Fruit fly (Drosophila melanogaster) whole organism, embryonic: ENCODE results near the gene SIFaR.

Experiments used
- CG10979 ChIP-seq: fragments of 200-800 bp; sonication (Bioruptor generic); optimal IDR thresholded peaks from 2 replicates; lab custom pipeline; 2018; ENCODE audit warnings: missing biosample characterization, mild to moderate bottlenecking, missing genetic modification characterization, moderate library complexity
- CG11093 ChIP-seq: fragments of 200-800 bp; sonication (Bioruptor generic); IDR thresholded peaks from 3 replicates; pipeline ENCODE4 v1.3.6; 2022; ENCODE audit warnings: missing biosample characterization, missing genetic modification characterization
- CG11695 ChIP-seq: fragments of 200-800 bp; sonication (Bioruptor generic); IDR thresholded peaks from 3 replicates; pipeline ENCODE4 v1.3.6; 2022; ENCODE audit warnings: missing biosample characterization, missing genetic modification characterization
- CG12155 ChIP-seq: fragments of 200-800 bp; sonication (Bioruptor generic); optimal IDR thresholded peaks from 3 replicates; lab custom pipeline; 2016; ENCODE audit warnings: missing biosample characterization, missing genetic modification characterization
- CG12769 ChIP-seq: fragments of 200-800 bp; sonication (Bioruptor generic); optimal IDR thresholded peaks from 2 replicates; lab custom pipeline; 2019; ENCODE audit warnings: missing biosample characterization, mild to moderate bottlenecking, missing genetic modification characterization, moderate library complexity
- CG13287 ChIP-seq: fragments of 200-800 bp; sonication (Bioruptor generic); IDR thresholded peaks from 2 replicates; pipeline ENCODE4 v1.3.6; 2022; ENCODE audit warnings: missing biosample characterization, missing genetic modification characterization; ENCODE audit not compliant: partially characterized antibody
- CG13424 ChIP-seq: fragments of 200-800 bp; sonication (Bioruptor generic); optimal IDR thresholded peaks from 2 replicates; lab custom pipeline; 2019; ENCODE audit warnings: missing biosample characterization, mild to moderate bottlenecking, missing genetic modification characterization, moderate library complexity
- CG18011 ChIP-seq: fragments of 200-800 bp; sonication (Bioruptor generic); optimal IDR thresholded peaks from 2 replicates; lab custom pipeline; 2017; ENCODE audit warnings: missing biosample characterization, missing genetic modification characterization, mild to moderate bottlenecking, moderate library complexity, missing genotype
- CG2116 ChIP-seq: fragments of 200-800 bp; sonication (Bioruptor generic); optimal IDR thresholded peaks from 3 replicates; lab custom pipeline; 2018; ENCODE audit warnings: missing biosample characterization, mild to moderate bottlenecking, missing genetic modification characterization
- CG30403 ChIP-seq: fragments of 200-800 bp; sonication (Bioruptor generic); optimal IDR thresholded peaks from 3 replicates; lab custom pipeline; 2016; ENCODE audit warnings: missing biosample characterization, missing genetic modification characterization
- CG31365 ChIP-seq: fragments of 200-800 bp; sonication (Bioruptor generic); optimal IDR thresholded peaks from 2 replicates; lab custom pipeline; 2018; ENCODE audit warnings: missing biosample characterization, mild to moderate bottlenecking, missing genetic modification characterization
- CG32532 ChIP-seq: fragments of 200-800 bp; sonication (Bioruptor generic); IDR thresholded peaks from 2 replicates; pipeline ENCODE4 v1.3.6; 2022; ENCODE audit warnings: missing biosample characterization, missing genetic modification characterization
- CG4424 ChIP-seq: fragments of 200-800 bp; sonication (Bioruptor generic); optimal IDR thresholded peaks from 3 replicates; lab custom pipeline; 2016; ENCODE audit warnings: missing biosample characterization, missing genetic modification characterization
- CG6683 ChIP-seq: fragments of 200-800 bp; sonication (Bioruptor generic); optimal IDR thresholded peaks from 2 replicates; lab custom pipeline; 2017; ENCODE audit warnings: missing biosample characterization, mild to moderate bottlenecking, missing genetic modification characterization, missing genetic modification reagents
- CG7786 ChIP-seq: fragments of 200-800 bp; sonication (Bioruptor generic); optimal IDR thresholded peaks from 2 replicates; lab custom pipeline; 2016; ENCODE audit warnings: missing biosample characterization, missing genetic modification characterization
- CG8290 ChIP-seq, 3 experiments: fragments of 200-800 bp; sonication (Bioruptor generic); optimal IDR thresholded peaks; 2 replicates each; lab custom pipeline; 2016 to 2019; ENCODE audit warnings: missing biosample characterization in 3 of 3, missing genetic modification characterization in 3 of 3, mild to moderate bottlenecking in 2 of 3, moderate library complexity in 1 of 3
- CG9727 ChIP-seq: fragments of 200-800 bp; sonication (Bioruptor generic); optimal IDR thresholded peaks from 3 replicates; lab custom pipeline; 2017; ENCODE audit warnings: missing biosample characterization, mild to moderate bottlenecking, missing genetic modification characterization
- Dbx ChIP-seq: fragments of 200-800 bp; sonication (Bioruptor generic); IDR thresholded peaks from 3 replicates; pipeline ENCODE4 v1.3.6; 2022; ENCODE audit warnings: missing biosample characterization, missing genetic modification characterization
- Deaf1 ChIP-seq: fragments of 200-800 bp; optimal IDR thresholded peaks from 3 replicates; lab custom pipeline; 2019; ENCODE audit warnings: missing biosample characterization, mild to moderate bottlenecking, missing genetic modification characterization, moderate library complexity
- Dek ChIP-seq: fragments of 200-800 bp; sonication (Bioruptor generic); optimal IDR thresholded peaks from 3 replicates; lab custom pipeline; 2019; ENCODE audit warnings: missing biosample characterization, mild to moderate bottlenecking, missing genetic modification characterization, moderate library complexity
- E2f1 ChIP-seq: fragments of 200-800 bp; sonication (Bioruptor generic); IDR thresholded peaks from 2 replicates; pipeline ENCODE4 v1.3.6; 2022; ENCODE audit warnings: missing biosample characterization, missing genetic modification characterization
- ERR ChIP-seq: fragments of 200-800 bp; sonication (Bioruptor generic); optimal IDR thresholded peaks from 2 replicates; lab custom pipeline; 2016; ENCODE audit warnings: missing biosample characterization, missing genetic modification characterization
- HLH4C ChIP-seq: fragments of 200-800 bp; sonication (Bioruptor generic); IDR thresholded peaks from 3 replicates; pipeline ENCODE4 v1.3.6; 2022; ENCODE audit warnings: missing biosample characterization, missing genetic modification characterization; ENCODE audit not compliant: partially characterized antibody
- Hey ChIP-seq: fragments of 200-800 bp; sonication (Bioruptor generic); optimal IDR thresholded peaks from 3 replicates; lab custom pipeline; 2018; ENCODE audit warnings: missing biosample characterization, mild to moderate bottlenecking, missing genetic modification characterization
- Hmr ChIP-seq: fragments of 200-800 bp; sonication (Bioruptor generic); optimal IDR thresholded peaks from 3 replicates; lab custom pipeline; 2017; ENCODE audit warnings: mild to moderate bottlenecking, missing biosample characterization, missing genetic modification reagents, missing genetic modification characterization
- Hr3 ChIP-seq: fragments of 200-800 bp; sonication (Bioruptor generic); optimal IDR thresholded peaks from 3 replicates; lab custom pipeline; 2016; ENCODE audit warnings: missing biosample characterization, missing genetic modification characterization
- Hsf ChIP-seq: fragments of 200-800 bp; sonication (Bioruptor generic); optimal IDR thresholded peaks from 3 replicates; lab custom pipeline; 2016; ENCODE audit warnings: missing biosample characterization, missing genetic modification characterization
- Mad ChIP-seq: fragments of 200-800 bp; sonication (Bioruptor generic); optimal IDR thresholded peaks from 2 replicates; lab custom pipeline; 2016; ENCODE audit warnings: missing biosample characterization, missing genetic modification characterization
- Max ChIP-seq: fragments of 200-800 bp; sonication (Bioruptor generic); optimal IDR thresholded peaks from 2 replicates; lab custom pipeline; 2016; ENCODE audit warnings: missing biosample characterization, mild to moderate bottlenecking, missing genetic modification characterization
- Poxn ChIP-seq: fragments of 200-800 bp; sonication (Bioruptor generic); IDR thresholded peaks from 2 replicates; pipeline ENCODE4 v1.3.6; 2022; ENCODE audit warnings: missing biosample characterization, missing genetic modification characterization
- Sox102F ChIP-seq: fragments of 200-800 bp; sonication (Bioruptor generic); optimal IDR thresholded peaks from 2 replicates; lab custom pipeline; 2018; ENCODE audit warnings: missing biosample characterization, mild to moderate bottlenecking, missing genetic modification characterization, moderate library complexity
- Ssrp ChIP-seq: fragments of 200-800 bp; sonication (Bioruptor generic); optimal IDR thresholded peaks from 2 replicates; lab custom pipeline; 2018; ENCODE audit warnings: missing biosample characterization, mild to moderate bottlenecking, missing genetic modification characterization, moderate library complexity
- ase ChIP-seq: fragments of 200-800 bp; sonication (Bioruptor generic); IDR thresholded peaks from 3 replicates; pipeline ENCODE4 v1.3.6; 2022; ENCODE audit warnings: missing biosample characterization, missing genetic modification characterization
- cas ChIP-seq: fragments of 200-800 bp; sonication (Bioruptor generic); IDR thresholded peaks from 2 replicates; pipeline ENCODE4 v1.3.6; 2022; ENCODE audit warnings: missing biosample characterization, missing genetic modification characterization
- ci ChIP-seq: fragments of 200-800 bp; sonication (Bioruptor generic); IDR thresholded peaks from 3 replicates; pipeline ENCODE4 v1.3.6; 2022; ENCODE audit warnings: missing biosample characterization, missing genetic modification characterization
- cwo ChIP-seq: fragments of 200-800 bp; sonication (Bioruptor generic); optimal IDR thresholded peaks from 3 replicates; lab custom pipeline; 2017; ENCODE audit warnings: missing biosample characterization, missing genetic modification characterization, mild to moderate bottlenecking, moderate library complexity, missing genetic modification reagents
- eve ChIP-seq, 2 experiments: fragments of >200 bp; optimal IDR thresholded peaks; 2 replicates each; lab custom pipeline; 2017; ENCODE audit warnings: missing biosample characterization in 2 of 2, missing genetic modification characterization in 2 of 2
- ftz-f1 ChIP-seq: fragments of 200-800 bp; sonication (Bioruptor generic); optimal IDR thresholded peaks from 2 replicates; lab custom pipeline; 2016; ENCODE audit warnings: missing biosample characterization, missing genetic modification characterization
- hbn ChIP-seq: fragments of 200-800 bp; sonication (Bioruptor generic); IDR thresholded peaks from 2 replicates; pipeline ENCODE4 v1.3.6; 2022; ENCODE audit warnings: missing biosample characterization, missing genetic modification characterization; ENCODE audit not compliant: partially characterized antibody
- jumu ChIP-seq: fragments of 200-800 bp; sonication (Bioruptor generic); optimal IDR thresholded peaks from 3 replicates; lab custom pipeline; 2016; ENCODE audit warnings: missing biosample characterization, missing genetic modification characterization
- lmd ChIP-seq: fragments of 200-800 bp; sonication (Bioruptor generic); IDR thresholded peaks from 2 replicates; pipeline ENCODE4 v1.3.6; 2022; ENCODE audit warnings: missing biosample characterization, missing genetic modification characterization
- psq ChIP-seq: fragments of 200-800 bp; sonication (Bioruptor generic); optimal IDR thresholded peaks from 2 replicates; lab custom pipeline; 2017; ENCODE audit warnings: missing biosample characterization, missing genetic modification characterization
- pum ChIP-seq: fragments of 200-800 bp; sonication (Bioruptor generic); optimal IDR thresholded peaks from 2 replicates; lab custom pipeline; 2016; ENCODE audit warnings: missing biosample characterization, missing genetic modification characterization
- pzg ChIP-seq: fragments of 200-800 bp; sonication (Bioruptor generic); optimal IDR thresholded peaks from 3 replicates; lab custom pipeline; 2018; ENCODE audit warnings: missing biosample characterization, mild to moderate bottlenecking, missing genetic modification characterization, moderate library complexity
- row ChIP-seq: fragments of 200-800 bp; sonication (Bioruptor generic); IDR thresholded peaks from 3 replicates; pipeline ENCODE4 v1.3.6; 2022; ENCODE audit warnings: missing biosample characterization, missing genetic modification characterization
- run ChIP-seq: fragments of 200-800 bp; sonication (Bioruptor generic); optimal IDR thresholded peaks from 3 replicates; lab custom pipeline; 2018; ENCODE audit warnings: missing biosample characterization, mild to moderate bottlenecking, missing genetic modification characterization
- sens-2 ChIP-seq: fragments of 200-800 bp; sonication (Bioruptor generic); IDR thresholded peaks from 2 replicates; pipeline ENCODE4 v1.3.6; 2022; ENCODE audit warnings: missing biosample characterization, missing genetic modification characterization
- sima ChIP-seq: fragments of 200-800 bp; sonication (Bioruptor generic); optimal IDR thresholded peaks from 2 replicates; lab custom pipeline; 2016; ENCODE audit warnings: missing biosample characterization, missing genetic modification characterization
- z ChIP-seq: fragments of 200-800 bp; sonication (Bioruptor generic); IDR thresholded peaks from 3 replicates; pipeline ENCODE4 v1.3.6; 2022; ENCODE audit warnings: missing biosample characterization, missing genetic modification characterization

The SIFaR gene

DNA sequence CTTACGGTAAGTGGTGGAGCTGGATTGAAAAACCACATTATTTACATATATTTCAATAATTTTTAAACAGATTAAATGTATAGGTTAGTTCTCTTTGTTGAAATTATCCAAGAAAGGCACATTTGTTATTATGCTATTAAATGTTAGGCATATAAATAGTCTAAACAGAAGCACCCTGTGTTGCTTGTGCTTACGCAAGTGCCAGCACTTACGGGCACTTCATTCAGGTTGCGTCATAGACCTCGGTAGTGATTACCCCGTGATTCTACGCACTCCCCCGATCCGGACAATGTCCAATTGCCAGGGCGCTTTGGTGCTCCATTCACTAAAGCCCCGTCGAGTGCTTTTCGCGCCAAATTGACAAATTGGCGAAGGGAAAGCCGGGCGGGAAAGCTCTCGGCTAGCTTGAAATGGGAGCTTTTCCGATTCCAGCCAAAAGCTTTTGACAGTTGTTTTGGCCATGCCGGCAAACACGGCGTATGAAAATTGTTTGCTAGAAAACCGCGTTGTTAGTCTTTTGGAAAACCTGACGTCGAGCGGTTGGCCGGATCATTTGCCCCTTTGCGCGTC lies 47.2 kb downstream of the SIFaR start, which contains the start of gene ETHR (continued):
- TF ChIP-seq Dek (tag; lab: Kevin White, UChicago) (peak; percentile 56), sima (GFP tag; lab: Kevin White, UChicago) (no peak), CG13424 (tag; lab: Kevin White, UChicago) (peak; percentile 51), z (GFP tag; lab: Robert Waterston, UW) (0 out of 3 replicates have a peak, but pooled peaks have one; percentile 17), Poxn (GFP tag; lab: Robert Waterston, UW) (no peak), CG12769 (tag; lab: Kevin White, UChicago) (peak; percentile 91), ftz-f1 (GFP tag; lab: Kevin White, UChicago) (peak; percentile 80), CG8290 (GFP tag; optimal IDR thresholded peaks at IDR 0.05; lab: Kevin White, UChicago) (no peak), CG8290 (tag; optimal IDR thresholded peaks at IDR 0.05; lab: Kevin White, UChicago) (peak in 1 of 2 experiments; percentile 77), CG11695 (GFP tag; lab: Robert Waterston, UW) (peak; percentile 62; the same call in 2 of the 3 replicates), CG12155 (GFP tag; lab: Kevin White, UChicago) (peak; percentile 61), Dbx (GFP tag; lab: Robert Waterston, UW) (peak; percentile 67; the same call in 2 of the 3 replicates), cas (GFP tag; lab: Robert Waterston, UW) (no peak), Max (GFP tag; lab: Kevin White, UChicago) (peak; percentile 12), row (GFP tag; lab: Robert Waterston, UW) (peak; percentile 60; the same call in 2 of the 3 replicates), Hmr (GFP tag; lab: Kevin White, UChicago) (peak; percentile 83), Hey (tag; lab: Kevin White, UChicago) (peak; percentile 21), ci (GFP tag; lab: Robert Waterston, UW) (peak; percentile 31; the same call in 1 of the 3 replicates), Hr3 (no peak), cwo (peak; percentile 74), jumu (GFP tag; lab: Kevin White, UChicago) (no peak), hbn (GFP tag; lab: Robert Waterston, UW) (no peak), CG4424 (peak; percentile 51), pum (no peak), CG18011 (GFP tag; lab: Kevin White, UChicago) (peak; percentile 43), CG2116 (GFP tag; lab: Kevin White, UChicago) (no peak), CG30403 (GFP tag; lab: Kevin White, UChicago) (peak; percentile 26), CG11093 (GFP tag; lab: Robert Waterston, UW) (no peak), CG31365 (tag; lab: Kevin White, UChicago) (no peak), Deaf1 (peak; percentile 51), Sox102F (GFP tag; lab: Kevin White, UChicago) (peak; percentile 25), E2f1 (peak; percentile 74; the same call in 1 of the 2 replicates), HLH4C (GFP tag; lab: Robert Waterston, UW) (no peak; the same call in 2 of the 3 replicates), lmd (GFP tag; lab: Robert Waterston, UW) (peak; percentile 23; the same call in 1 of the 2 replicates), psq (GFP tag; lab: Kevin White, UChicago) (no peak), CG10979 (tag; lab: Kevin White, UChicago) (no peak), Mad (GFP tag; lab: Kevin White, UChicago) (no peak), Ssrp (tag; lab: Kevin White, UChicago) (no peak), CG13287 (GFP tag; lab: Robert Waterston, UW) (peak; percentile 45; the same call in 1 of the 2 replicates), ERR (GFP tag; lab: Kevin White, UChicago) (no peak), CG6683 (GFP tag; lab: Kevin White, UChicago) (peak; percentile 27), Hsf (no peak), CG7786 (no peak), sens-2 (GFP tag; lab: Robert Waterston, UW) (peak; percentile 34; the same call in 1 of the 2 replicates), run (tag; lab: Kevin White, UChicago) (no peak), ase (peak; percentile 20; the same call in 1 of the 3 replicates), pzg (peak; percentile 19), eve (GFP tag; optimal IDR thresholded peaks at IDR 0.05; lab: Kevin White, UChicago) (no peak), CG9727 (GFP tag; lab: Kevin White, UChicago) (peak; percentile 47), CG32532 (GFP tag; lab: Robert Waterston, UW) (peak; percentile 76)
